Worm (Caenorhabditis elegans): ENCODE results near the gene C50E3.7.

ce11 chrV:7601443-7601842 is 3.3 kb upstream of the C50E3.7 start, which contains the start of gene scl-26:
- TF ChIP-seq skn-1 (tag; optimal IDR thresholded peaks at IDR 0.05) (no peak), elt-1 (tag; optimal IDR thresholded peaks at IDR 0.05) (no peak), blmp-1 (tag; optimal IDR thresholded peaks at IDR 0.05; ENCODE audit: insufficient read depth) (no peak), nhr-6 (tag; optimal IDR thresholded peaks at IDR 0.05) (no peak), zag-1 (tag; optimal IDR thresholded peaks at IDR 0.05) (no peak)
